Fruit fly (Drosophila melanogaster) Kc167 (cell line): Measurements from ENCODE around the gene CG15343.

ENCODE experiments used
- Myc ChIP-seq: fragments of >200 bp; optimal IDR thresholded peaks from 2 replicates; lab custom pipeline; 2017; ENCODE audit warnings: missing external identifiers
- Sin3A ChIP-seq: fragments of >200 bp; optimal IDR thresholded peaks from 2 replicates; lab custom pipeline; 2018; ENCODE audit warnings: missing external identifiers
- psq ChIP-seq: fragments of >200 bp; optimal IDR thresholded peaks from 2 replicates; lab custom pipeline; 2017; ENCODE audit warnings: missing external identifiers

- TF ChIP-seq Myc (no peak), psq (no peak), Sin3A (lab: Kevin White, UChicago) (no peak)
Observed at dm6 chrX:8243966-8244895, 29.4 kb downstream of the CG15343 start, which contains the start of gene sni.
